Fruit fly (Drosophila melanogaster) whole organism: Measurements from ENCODE around the gene PMCA.

ENCODE experiments used
- CG8478 ChIP-seq: fragments of >200 bp; optimal IDR thresholded peaks from 2 replicates; lab custom pipeline; 2018; ENCODE audit warnings: inconsistent platforms
- Dll ChIP-seq: fragments of >200 bp; optimal IDR thresholded peaks from 2 replicates; lab custom pipeline; 2017
- EcR ChIP-seq, 2 experiments: fragments of >200 bp; optimal IDR thresholded peaks; 2 replicates each; lab custom pipeline; 2017; ENCODE audit warnings: missing biosample characterization in 2 of 2, missing genetic modification characterization in 2 of 2, missing genetic modification reagents in 2 of 2
- pan ChIP-seq: fragments of >200 bp; optimal IDR thresholded peaks from 2 replicates; lab custom pipeline; 2017
- psq ChIP-seq: fragments of >200 bp; optimal IDR thresholded peaks from 2 replicates; lab custom pipeline; 2017
- usp ChIP-seq: fragments of >200 bp; optimal IDR thresholded peaks from 2 replicates; lab custom pipeline; 2017; ENCODE audit warnings: missing biosample characterization, missing genetic modification characterization, mixed read lengths

DNA sequence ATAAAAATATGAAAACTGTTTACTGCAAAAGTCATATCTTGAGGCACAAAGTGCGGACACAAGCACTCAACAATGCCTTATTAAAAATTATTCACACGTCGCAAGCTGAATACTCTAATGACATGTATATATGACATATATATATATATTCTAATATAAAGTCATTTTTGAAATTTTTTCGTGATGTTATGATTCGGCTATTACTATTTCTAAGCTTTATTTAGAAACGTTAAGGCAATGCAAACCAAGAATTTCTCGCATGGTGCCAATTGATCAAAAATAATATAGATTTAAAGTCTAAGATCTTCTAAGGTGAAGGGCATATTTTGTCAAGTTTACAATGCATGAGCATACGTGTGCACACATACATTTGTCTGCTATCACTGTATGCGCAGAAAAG is 39.9 kb downstream of the PMCA start:
- TF ChIP-seq usp (GFP tag; lab: Kevin White, UChicago), result no peak
- no peak for TF ChIP-seq psq (lab: Kevin White, UChicago)
- TF ChIP-seq EcR (GFP tag; optimal IDR thresholded peaks at IDR 0.05; lab: Kevin White, UChicago), result no peak
- TF ChIP-seq Dll (lab: Kevin White, UChicago), result no peak
- TF ChIP-seq pan, result no peak
- no peak for TF ChIP-seq CG8478 (lab: Kevin White, UChicago)
